Worm (Caenorhabditis elegans): ENCODE results near the gene nlp-63.

- TF ChIP-seq pha-2 (tag; optimal IDR thresholded peaks at IDR 0.05), result no peak
- TF ChIP-seq che-1 (tag; optimal IDR thresholded peaks at IDR 0.05), result no peak
- TF ChIP-seq ceh-6 (GFP tag; optimal IDR thresholded peaks at IDR 0.05), result no peak
- no peak for TF ChIP-seq fkh-6 (tag; optimal IDR thresholded peaks at IDR 0.05)
- TF ChIP-seq lim-6 (tag; optimal IDR thresholded peaks at IDR 0.05), result no peak
- TF ChIP-seq ceh-9 (tag; optimal IDR thresholded peaks at IDR 0.05), result no peak
- TF ChIP-seq pag-3 (tag; optimal IDR thresholded peaks at IDR 0.05; ENCODE audit: borderline replicate concordance), result no peak
These were observed 23.4 kb upstream of the nlp-63 start, which contains the start of gene F27E5.5 for ce11 chrII:10131760-10132159.
